Fruit fly (Drosophila melanogaster) whole organism, embryonic: ENCODE data around the gene CG14111.
A peak's percentile ranks its signal among the peaks of the same experiment; 100 is the strongest.

Experiments used
- ATbp ChIP-seq: fragments of 200-800 bp; sonication (Bioruptor generic); optimal IDR thresholded peaks from 2 replicates; lab custom pipeline; 2017; ENCODE audit warnings: missing biosample characterization, mild to moderate bottlenecking, missing genetic modification characterization, missing genetic modification reagents
- CG10267 ChIP-seq: fragments of 200-800 bp; sonication (Bioruptor generic); optimal IDR thresholded peaks from 2 replicates; lab custom pipeline; 2018; ENCODE audit warnings: missing biosample characterization, mild to moderate bottlenecking, missing genetic modification characterization, moderate library complexity
- CG11696 ChIP-seq: fragments of 200-800 bp; sonication (Bioruptor generic); IDR thresholded peaks from 2 replicates; pipeline ENCODE4 v1.3.6; 2022; ENCODE audit warnings: missing biosample characterization, missing genetic modification characterization
- CG12769 ChIP-seq: fragments of 200-800 bp; sonication (Bioruptor generic); optimal IDR thresholded peaks from 2 replicates; lab custom pipeline; 2019; ENCODE audit warnings: missing biosample characterization, mild to moderate bottlenecking, missing genetic modification characterization, moderate library complexity
- CG14710 ChIP-seq: fragments of 200-800 bp; sonication (Bioruptor generic); optimal IDR thresholded peaks from 3 replicates; lab custom pipeline; 2019; ENCODE audit warnings: missing biosample characterization, mild to moderate bottlenecking, missing genetic modification characterization, moderate library complexity
- CG14860 ChIP-seq: fragments of 200-800 bp; sonication (Bioruptor generic); IDR thresholded peaks from 3 replicates; pipeline ENCODE4 v1.3.6; 2022; ENCODE audit warnings: missing biosample characterization, missing genetic modification characterization; ENCODE audit not compliant: partially characterized antibody
- CG17328 ChIP-seq: fragments of 200-800 bp; sonication (Bioruptor generic); IDR thresholded peaks from 2 replicates; pipeline ENCODE4 v1.3.6; 2022; ENCODE audit warnings: missing biosample characterization, missing genetic modification characterization
- CG17361 ChIP-seq: fragments of 200-800 bp; sonication (Bioruptor generic); IDR thresholded peaks from 3 replicates; pipeline ENCODE4 v1.3.6; 2022; ENCODE audit warnings: missing biosample characterization, missing genetic modification characterization
- CG17385 ChIP-seq: fragments of 200-800 bp; sonication (Bioruptor generic); optimal IDR thresholded peaks from 3 replicates; lab custom pipeline; 2018; ENCODE audit warnings: missing biosample characterization, mild to moderate bottlenecking, missing genetic modification characterization
- CG18619 ChIP-seq: fragments of 200-800 bp; sonication (Bioruptor generic); optimal IDR thresholded peaks from 3 replicates; lab custom pipeline; 2017; ENCODE audit warnings: missing biosample characterization, mild to moderate bottlenecking, missing genetic modification characterization
- CG30403 ChIP-seq: fragments of 200-800 bp; sonication (Bioruptor generic); optimal IDR thresholded peaks from 3 replicates; lab custom pipeline; 2016; ENCODE audit warnings: missing biosample characterization, missing genetic modification characterization
- CG31441 ChIP-seq: fragments of 200-800 bp; sonication (Bioruptor generic); IDR thresholded peaks from 2 replicates; pipeline ENCODE4 v1.3.6; 2022; ENCODE audit warnings: missing biosample characterization, missing genetic modification characterization
- CG34422 ChIP-seq: fragments of 200-800 bp; sonication (Bioruptor generic); IDR thresholded peaks from 3 replicates; pipeline ENCODE4 v1.3.6; 2022; ENCODE audit warnings: missing biosample characterization, missing genetic modification characterization
- CG43689 ChIP-seq: fragments of 200-800 bp; sonication (Bioruptor generic); IDR thresholded peaks from 2 replicates; pipeline ENCODE4 v1.3.6; 2022; ENCODE audit warnings: missing biosample characterization, missing genetic modification characterization
- CG7745 ChIP-seq: fragments of 200-800 bp; sonication (Bioruptor generic); optimal IDR thresholded peaks from 2 replicates; lab custom pipeline; 2018; ENCODE audit warnings: missing biosample characterization, mild to moderate bottlenecking, missing genetic modification characterization, moderate library complexity
- CG7963 ChIP-seq: fragments of 200-800 bp; sonication (Bioruptor generic); IDR thresholded peaks from 3 replicates; pipeline ENCODE4 v1.3.6; 2022; ENCODE audit warnings: missing biosample characterization, missing genetic modification characterization; ENCODE audit not compliant: partially characterized antibody
- Chrac-16 ChIP-seq: fragments of 200-800 bp; sonication (Bioruptor generic); optimal IDR thresholded peaks from 3 replicates; lab custom pipeline; 2016; ENCODE audit warnings: missing biosample characterization, missing genetic modification characterization
- Doc3 ChIP-seq: fragments of 200-800 bp; sonication (Bioruptor generic); IDR thresholded peaks from 3 replicates; pipeline ENCODE4 v1.3.6; 2022; ENCODE audit warnings: missing biosample characterization, missing genetic modification characterization; ENCODE audit not compliant: partially characterized antibody
- Dref ChIP-seq: fragments of 200-800 bp; sonication (Bioruptor generic); IDR thresholded peaks from 2 replicates; pipeline ENCODE4 v1.3.6; 2022; ENCODE audit warnings: missing biosample characterization, missing genetic modification characterization
- Fer1 ChIP-seq: fragments of 200-800 bp; sonication (Bioruptor generic); optimal IDR thresholded peaks from 2 replicates; lab custom pipeline; 2017; ENCODE audit warnings: missing biosample characterization, mild to moderate bottlenecking, missing genetic modification characterization
- Hand ChIP-seq: fragments of 200-800 bp; sonication (Bioruptor generic); optimal IDR thresholded peaks from 2 replicates; lab custom pipeline; 2017; ENCODE audit warnings: mild to moderate bottlenecking, missing biosample characterization, missing genetic modification reagents, missing genetic modification characterization
- Hsf ChIP-seq: fragments of 200-800 bp; sonication (Bioruptor generic); optimal IDR thresholded peaks from 3 replicates; lab custom pipeline; 2016; ENCODE audit warnings: missing biosample characterization, missing genetic modification characterization
- MESR4 ChIP-seq: fragments of 200-800 bp; sonication (Bioruptor generic); optimal IDR thresholded peaks from 2 replicates; lab custom pipeline; 2018; ENCODE audit warnings: missing biosample characterization, mild to moderate bottlenecking, missing genetic modification characterization, moderate library complexity
- Max ChIP-seq: fragments of 200-800 bp; sonication (Bioruptor generic); optimal IDR thresholded peaks from 2 replicates; lab custom pipeline; 2016; ENCODE audit warnings: missing biosample characterization, mild to moderate bottlenecking, missing genetic modification characterization
- Mrtf ChIP-seq: fragments of 200-800 bp; sonication (Bioruptor generic); IDR thresholded peaks from 3 replicates; pipeline ENCODE4 v1.3.6; 2022; ENCODE audit warnings: missing biosample characterization, missing genetic modification characterization
- NC2α ChIP-seq: fragments of 200-800 bp; sonication (Bioruptor generic); optimal IDR thresholded peaks from 2 replicates; lab custom pipeline; 2016; ENCODE audit warnings: missing biosample characterization, missing genetic modification characterization
- cg ChIP-seq: fragments of 200-800 bp; sonication (Bioruptor generic); optimal IDR thresholded peaks from 3 replicates; lab custom pipeline; 2019; ENCODE audit warnings: missing biosample characterization, mild to moderate bottlenecking, missing genetic modification characterization, moderate library complexity
- da ChIP-seq: fragments of 200-800 bp; sonication (Bioruptor generic); optimal IDR thresholded peaks from 2 replicates; lab custom pipeline; 2016; ENCODE audit warnings: missing biosample characterization, missing genetic modification characterization
- dpn ChIP-seq, 2 experiments: fragments of 200-800 bp; sonication (Bioruptor generic); optimal IDR thresholded peaks; 3 replicates each; lab custom pipeline; 2016; ENCODE audit warnings: missing biosample characterization in 2 of 2, missing genetic modification characterization in 2 of 2
- gem ChIP-seq: fragments of 200-800 bp; sonication (Bioruptor generic); optimal IDR thresholded peaks from 2 replicates; lab custom pipeline; 2019; ENCODE audit warnings: missing biosample characterization, mild to moderate bottlenecking, missing genetic modification characterization, moderate library complexity
- gsb-n ChIP-seq: fragments of 200-800 bp; sonication (Bioruptor generic); optimal IDR thresholded peaks from 3 replicates; lab custom pipeline; 2018; ENCODE audit warnings: missing biosample characterization, mild to moderate bottlenecking, missing genetic modification characterization
- insv ChIP-seq, 2 experiments: fragments of 200-800 bp; sonication (Bioruptor generic); optimal IDR thresholded peaks; 3 replicates each; lab custom pipeline; 2016 to 2018; ENCODE audit warnings: missing biosample characterization in 2 of 2, missing genetic modification characterization in 2 of 2
- jumu ChIP-seq: fragments of 200-800 bp; sonication (Bioruptor generic); optimal IDR thresholded peaks from 3 replicates; lab custom pipeline; 2016; ENCODE audit warnings: missing biosample characterization, missing genetic modification characterization
- kah ChIP-seq: fragments of 200-800 bp; sonication (Bioruptor generic); optimal IDR thresholded peaks from 2 replicates; lab custom pipeline; 2018; ENCODE audit warnings: missing biosample characterization, mild to moderate bottlenecking, missing genetic modification characterization
- klu ChIP-seq: fragments of 200-800 bp; sonication (Bioruptor generic); IDR thresholded peaks from 2 replicates; pipeline ENCODE4 v1.3.6; 2022; ENCODE audit warnings: missing biosample characterization, missing genetic modification characterization
- kni ChIP-seq: fragments of 200-800 bp; sonication (Bioruptor generic); optimal IDR thresholded peaks from 3 replicates; lab custom pipeline; 2017; ENCODE audit warnings: mild to moderate bottlenecking, missing biosample characterization, missing genetic modification reagents, missing genetic modification characterization
- knrl ChIP-seq: fragments of 200-800 bp; sonication (Bioruptor generic); IDR thresholded peaks from 3 replicates; pipeline ENCODE4 v1.3.6; 2022; ENCODE audit warnings: missing biosample characterization, missing genetic modification characterization; ENCODE audit not compliant: partially characterized antibody
- lmd ChIP-seq: fragments of 200-800 bp; sonication (Bioruptor generic); IDR thresholded peaks from 2 replicates; pipeline ENCODE4 v1.3.6; 2022; ENCODE audit warnings: missing biosample characterization, missing genetic modification characterization
- pnt ChIP-seq: fragments of 200-800 bp; sonication (Bioruptor generic); optimal IDR thresholded peaks from 3 replicates; lab custom pipeline; 2016; ENCODE audit warnings: missing biosample characterization, missing genetic modification characterization
- pros ChIP-seq: fragments of 200-800 bp; sonication (Bioruptor generic); optimal IDR thresholded peaks from 3 replicates; lab custom pipeline; 2019; ENCODE audit warnings: missing biosample characterization, mild to moderate bottlenecking, missing genetic modification characterization, moderate library complexity
- scrt ChIP-seq: fragments of 200-800 bp; sonication (Bioruptor generic); optimal IDR thresholded peaks from 2 replicates; lab custom pipeline; 2018; ENCODE audit warnings: missing biosample characterization, mild to moderate bottlenecking, missing genetic modification characterization, moderate library complexity
- sens ChIP-seq: fragments of 200-800 bp; sonication (Bioruptor generic); peaks from one replicate; lab custom pipeline; 2016; ENCODE audit warnings: missing biosample characterization, missing genetic modification characterization
- sim ChIP-seq: fragments of 200-800 bp; sonication (Bioruptor generic); IDR thresholded peaks from 2 replicates; pipeline ENCODE4 v1.3.6; 2022; ENCODE audit warnings: missing biosample characterization, missing genetic modification characterization
- sna ChIP-seq: fragments of 200-800 bp; sonication (Bioruptor generic); IDR thresholded peaks from 2 replicates; pipeline ENCODE4 v1.3.6; 2022; ENCODE audit warnings: missing biosample characterization, missing genetic modification characterization; ENCODE audit not compliant: partially characterized antibody
- ssp ChIP-seq: fragments of 200-800 bp; sonication (Bioruptor generic); IDR thresholded peaks from 2 replicates; pipeline ENCODE4 v1.3.6; 2022; ENCODE audit warnings: missing biosample characterization, missing genetic modification characterization
- tap ChIP-seq: fragments of 200-800 bp; optimal IDR thresholded peaks from 3 replicates; lab custom pipeline; 2019; ENCODE audit warnings: missing biosample characterization, mild to moderate bottlenecking, missing genetic modification characterization, moderate library complexity
- tna ChIP-seq: fragments of 200-800 bp; sonication (Bioruptor generic); IDR thresholded peaks from 2 replicates; pipeline ENCODE4 v1.3.6; 2022; ENCODE audit warnings: missing biosample characterization, missing genetic modification characterization; ENCODE audit not compliant: partially characterized antibody
- ttk ChIP-seq: fragments of 200-800 bp; sonication (Bioruptor generic); IDR thresholded peaks from 2 replicates; pipeline ENCODE4 v2.1.2; 2022; ENCODE audit warnings: missing biosample characterization, missing genetic modification characterization
- tup ChIP-seq: fragments of 200-800 bp; sonication (Bioruptor generic); optimal IDR thresholded peaks from 2 replicates; lab custom pipeline; 2016; ENCODE audit warnings: missing biosample characterization, mild to moderate bottlenecking, missing genetic modification characterization, moderate library complexity
- wor ChIP-seq: fragments of 200-800 bp; sonication (Bioruptor generic); IDR thresholded peaks from 2 replicates; pipeline ENCODE4 v1.3.6; 2022; ENCODE audit warnings: missing biosample characterization, missing genetic modification characterization
- zfh1 ChIP-seq: fragments of 200-800 bp; sonication (Bioruptor generic); IDR thresholded peaks from 3 replicates; pipeline ENCODE4 v1.3.6; 2022; ENCODE audit warnings: missing biosample characterization, missing genetic modification characterization

Gene CG14111

dm6 chr3L:13400872-13401418, 23.2 kb downstream of the CG14111 start, which contains the start of gene sens (continued):
- TF ChIP-seq zfh1 (GFP tag; lab: Robert Waterston, UW), result no peak
- TF ChIP-seq kah (GFP tag; lab: Kevin White, UChicago), result no peak
- TF ChIP-seq cg (GFP tag; lab: Kevin White, UChicago), result peak; percentile 82
- no peak for TF ChIP-seq Hsf
- no peak for TF ChIP-seq CG30403 (GFP tag; lab: Kevin White, UChicago)
- no peak for TF ChIP-seq da (GFP tag; lab: Kevin White, UChicago)
- no peak for TF ChIP-seq gem (tag; lab: Kevin White, UChicago)
- TF ChIP-seq tna (GFP tag; lab: Robert Waterston, UW), result no peak
- TF ChIP-seq Mrtf (GFP tag; lab: Robert Waterston, UW), result no peak
- no peak for TF ChIP-seq wor (GFP tag; lab: Robert Waterston, UW)
- TF ChIP-seq MESR4 (GFP tag; lab: Kevin White, UChicago), result no peak
- TF ChIP-seq lmd (GFP tag; lab: Robert Waterston, UW), result no peak
- no peak for TF ChIP-seq ttk (GFP tag; lab: Robert Waterston, UW)
- TF ChIP-seq pros, result no peak
- no peak for TF ChIP-seq sna (GFP tag; lab: Robert Waterston, UW)
- TF ChIP-seq gsb-n (tag; lab: Kevin White, UChicago), result no peak
- no peak for TF ChIP-seq CG11696 (GFP tag; lab: Robert Waterston, UW)
- peak; percentile 93 for TF ChIP-seq sens
- TF ChIP-seq CG7963, result no peak
- no peak for TF ChIP-seq CG10267
- TF ChIP-seq CG12769 (tag; lab: Kevin White, UChicago), result no peak
- TF ChIP-seq insv (GFP tag; optimal IDR thresholded peaks at IDR 0.05; lab: Kevin White, UChicago), result no peak
- TF ChIP-seq Fer1 (GFP tag; lab: Kevin White, UChicago), result no peak
- TF ChIP-seq pnt, result no peak
- TF ChIP-seq knrl, result no peak
- no peak for TF ChIP-seq CG17328 (GFP tag; lab: Robert Waterston, UW)
- no peak for TF ChIP-seq Hand (GFP tag; lab: Kevin White, UChicago)
- no peak for TF ChIP-seq tup (GFP tag; lab: Kevin White, UChicago)
- TF ChIP-seq scrt (GFP tag; lab: Kevin White, UChicago), result no peak
- no peak for TF ChIP-seq NC2α (GFP tag; lab: Kevin White, UChicago)
- no peak for TF ChIP-seq CG14710 (tag; lab: Kevin White, UChicago)
- no peak for TF ChIP-seq CG17361 (GFP tag; lab: Robert Waterston, UW)
- TF ChIP-seq dpn (GFP tag; optimal IDR thresholded peaks at IDR 0.05; lab: Kevin White, UChicago), result no peak
- no peak for TF ChIP-seq Dref (GFP tag; lab: Robert Waterston, UW)
- no peak for TF ChIP-seq ATbp (GFP tag; lab: Kevin White, UChicago)
- TF ChIP-seq klu, result no peak
- TF ChIP-seq tap (tag; lab: Kevin White, UChicago), result no peak
- no peak for TF ChIP-seq CG31441 (GFP tag; lab: Robert Waterston, UW)
- TF ChIP-seq sim, result no peak
- no peak for TF ChIP-seq Chrac-16 (GFP tag; lab: Kevin White, UChicago)
- TF ChIP-seq jumu, result no peak
- TF ChIP-seq CG14860 (GFP tag; lab: Robert Waterston, UW), result no peak
- no peak for TF ChIP-seq CG7745
- TF ChIP-seq CG18619 (GFP tag; lab: Kevin White, UChicago), result no peak
- no peak for TF ChIP-seq CG17385 (GFP tag; lab: Kevin White, UChicago)
- TF ChIP-seq CG34422, result no peak
- no peak for TF ChIP-seq Max (GFP tag; lab: Kevin White, UChicago)
- no peak for TF ChIP-seq Doc3 (GFP tag; lab: Robert Waterston, UW)
- no peak for TF ChIP-seq CG43689 (GFP tag; lab: Robert Waterston, UW)
- TF ChIP-seq ssp, result no peak
- peak; percentile 45 for TF ChIP-seq kni (GFP tag; lab: Kevin White, UChicago)
